Fruit fly (Drosophila melanogaster) Kc167 (cell line): Measurements from ENCODE around the gene Mink.

Experiments used
- Myc ChIP-seq: fragments of >200 bp; optimal IDR thresholded peaks from 2 replicates; lab custom pipeline; 2017; ENCODE audit warnings: missing external identifiers
- Sin3A ChIP-seq: fragments of >200 bp; optimal IDR thresholded peaks from 2 replicates; lab custom pipeline; 2018; ENCODE audit warnings: missing external identifiers
- h ChIP-seq: fragments of >200 bp; optimal IDR thresholded peaks from 3 replicates; lab custom pipeline; 2018; ENCODE audit warnings: missing external identifiers
- insv ChIP-seq: fragments of >200 bp; optimal IDR thresholded peaks from 3 replicates; lab custom pipeline; 2018; ENCODE audit warnings: missing external identifiers
- psq ChIP-seq: fragments of >200 bp; optimal IDR thresholded peaks from 2 replicates; lab custom pipeline; 2017; ENCODE audit warnings: missing external identifiers
- ttk ChIP-seq: sonication (Bioruptor generic); optimal IDR thresholded peaks from 2 replicates; lab custom pipeline; 2017; ENCODE audit warnings: missing external identifiers

Gene Mink

DNA sequence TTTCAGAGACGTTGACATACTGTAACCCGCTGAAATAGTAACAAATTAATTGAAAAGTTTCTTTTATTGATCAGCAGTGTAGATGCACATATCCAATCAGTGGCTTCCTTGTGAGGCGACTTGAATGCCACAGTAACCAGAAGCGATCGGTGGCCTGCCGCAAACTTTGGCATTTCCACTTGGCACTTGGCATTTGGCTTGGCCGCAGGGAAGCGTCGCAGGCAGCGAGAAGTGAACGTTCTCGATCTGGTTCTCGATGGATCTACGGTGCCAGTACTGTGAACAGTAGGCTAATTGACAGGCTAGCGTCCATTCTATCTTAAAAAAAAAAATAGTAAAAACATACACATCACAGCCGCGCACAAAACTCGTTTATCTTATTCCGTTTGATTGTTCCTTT, 21.5 kb upstream of the Mink start, which contains the start of gene CG10845:
Gene CG10845 (plus strand): TSS at position 301 of the 400 bp plus-strand sequence.
- TF ChIP-seq psq, result no peak
- no peak for TF ChIP-seq Sin3A
- TF ChIP-seq Myc, result no peak

DNA sequence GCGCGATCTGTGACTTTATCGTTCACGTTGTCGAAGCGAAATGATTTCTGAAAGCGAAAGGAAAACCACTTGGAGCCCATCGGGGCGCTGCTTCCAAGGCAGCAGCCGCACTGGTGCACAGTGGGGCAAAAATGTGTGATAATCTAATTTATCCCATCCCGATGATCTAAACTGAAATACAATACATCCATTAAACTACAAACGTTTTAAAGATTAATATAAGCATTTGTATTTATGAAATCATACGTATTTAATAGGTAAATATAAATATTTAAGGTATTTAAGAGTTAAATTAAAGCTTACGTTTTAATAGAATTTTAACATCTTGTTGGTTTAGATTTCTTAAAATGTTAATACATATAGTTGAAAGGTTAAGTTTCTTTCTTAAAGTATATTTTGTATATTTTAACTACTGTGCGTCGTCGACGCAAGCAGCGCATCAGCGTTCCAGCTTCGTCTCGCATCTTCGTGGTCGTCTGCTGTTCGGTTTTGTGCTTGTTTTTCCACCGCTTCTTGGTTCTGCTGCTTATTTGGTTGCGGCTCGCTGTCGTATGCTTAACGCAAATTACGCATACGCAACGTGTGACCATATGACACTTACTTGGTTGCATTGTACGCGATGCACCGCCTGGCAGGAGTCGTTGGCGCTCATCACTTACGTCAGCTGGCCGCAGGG, 16.2 kb upstream of the Mink start, which contains the start of gene CG13643:
Gene CG13643 (minus strand): TSS at position 46 of the 676 bp plus-strand sequence.
- TF ChIP-seq Myc (no peak), psq (no peak), ttk (no peak), insv (lab: Kevin White, UChicago) (no peak)

DNA sequence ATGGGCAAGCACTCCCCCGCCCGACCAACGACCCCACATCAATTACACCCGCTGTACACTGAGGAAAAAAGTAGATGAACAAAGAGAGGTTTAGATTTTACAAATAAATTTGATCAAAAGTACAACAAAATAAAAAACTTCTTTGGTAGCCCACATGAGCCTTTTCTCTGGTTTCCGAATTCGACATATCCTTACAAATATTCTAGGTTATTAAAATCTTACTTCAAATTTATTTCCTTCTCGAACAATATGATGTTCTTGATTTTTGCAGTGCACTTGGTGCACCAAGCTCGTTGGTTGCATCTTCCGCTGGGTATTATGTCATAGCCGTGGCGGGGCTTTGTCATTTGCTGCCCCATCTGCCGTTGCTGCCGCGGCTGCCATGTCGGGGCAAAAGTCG, 15.6 kb upstream of the Mink start:
- no peak for TF ChIP-seq insv (lab: Kevin White, UChicago)
- TF ChIP-seq Myc, result no peak
- no peak for TF ChIP-seq Sin3A
- no peak for TF ChIP-seq ttk
- TF ChIP-seq h, result no peak
- no peak for TF ChIP-seq psq

DNA sequence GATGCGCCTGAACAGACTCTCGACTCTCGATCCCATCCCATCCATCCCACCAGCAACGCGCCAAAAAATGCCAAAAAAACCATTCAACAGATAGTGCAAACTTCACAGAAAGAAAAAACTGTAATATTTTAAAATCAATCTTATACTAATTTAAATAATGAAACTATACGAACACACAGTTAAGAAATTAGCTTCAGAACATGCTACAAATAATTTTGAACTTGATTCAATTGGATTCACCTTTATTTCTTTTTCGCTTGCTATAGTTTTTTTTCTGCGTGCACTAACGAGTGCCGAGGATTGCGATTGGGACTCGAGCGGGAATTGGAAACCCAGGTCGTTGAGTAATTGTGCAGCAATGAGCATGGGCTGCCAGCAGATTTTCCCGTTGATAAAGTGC, 14.2 kb upstream of the Mink start:
- no peak for TF ChIP-seq ttk
- no peak for TF ChIP-seq insv (lab: Kevin White, UChicago)
- TF ChIP-seq Sin3A, result no peak
- no peak for TF ChIP-seq psq

DNA sequence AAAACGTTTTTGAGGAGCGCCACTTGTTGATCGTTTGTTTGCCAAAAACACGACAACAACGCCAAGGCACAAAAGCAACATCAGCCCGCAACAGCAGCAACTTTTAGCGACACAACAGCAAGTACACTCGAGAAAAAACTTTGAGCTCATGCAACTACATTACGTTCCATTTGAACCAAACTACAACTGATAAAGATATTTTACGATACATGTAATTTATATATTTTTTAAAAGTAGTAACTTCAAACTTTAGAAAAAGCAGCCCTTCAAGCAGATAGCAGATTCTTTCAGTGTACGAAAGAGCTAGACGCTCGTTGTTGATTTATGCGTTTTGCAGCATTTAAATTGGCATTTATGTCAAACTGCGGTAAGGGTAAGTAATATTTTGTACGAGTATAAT, 12.2 kb upstream of the Mink start:
- no peak for TF ChIP-seq h
- no peak for TF ChIP-seq Sin3A
- no peak for TF ChIP-seq psq
- no peak for TF ChIP-seq insv (lab: Kevin White, UChicago)
- TF ChIP-seq Myc, result no peak
- TF ChIP-seq ttk, result no peak

DNA sequence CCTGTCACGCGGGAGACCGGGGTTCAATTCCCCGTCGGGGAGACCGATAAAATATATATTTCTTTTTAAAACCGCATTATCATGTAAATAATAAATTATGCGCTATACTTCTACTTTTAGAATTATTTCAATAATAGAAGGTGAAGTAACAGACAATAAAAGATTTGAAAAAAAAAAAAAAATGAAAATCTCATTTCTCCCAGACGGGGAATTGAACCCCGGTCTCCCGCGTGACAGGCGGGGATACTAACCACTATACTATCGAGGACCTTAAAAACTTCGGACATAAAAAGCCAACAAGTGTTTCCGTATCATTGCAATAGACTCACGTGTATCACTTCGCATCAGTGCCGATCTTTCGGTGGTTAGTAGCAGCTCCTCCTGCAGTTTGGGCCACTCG, 7.4 kb upstream of the Mink start:
- TF ChIP-seq psq (no peak), h (no peak), ttk (no peak), Myc (no peak), Sin3A (no peak), insv (lab: Kevin White, UChicago) (no peak)

DNA sequence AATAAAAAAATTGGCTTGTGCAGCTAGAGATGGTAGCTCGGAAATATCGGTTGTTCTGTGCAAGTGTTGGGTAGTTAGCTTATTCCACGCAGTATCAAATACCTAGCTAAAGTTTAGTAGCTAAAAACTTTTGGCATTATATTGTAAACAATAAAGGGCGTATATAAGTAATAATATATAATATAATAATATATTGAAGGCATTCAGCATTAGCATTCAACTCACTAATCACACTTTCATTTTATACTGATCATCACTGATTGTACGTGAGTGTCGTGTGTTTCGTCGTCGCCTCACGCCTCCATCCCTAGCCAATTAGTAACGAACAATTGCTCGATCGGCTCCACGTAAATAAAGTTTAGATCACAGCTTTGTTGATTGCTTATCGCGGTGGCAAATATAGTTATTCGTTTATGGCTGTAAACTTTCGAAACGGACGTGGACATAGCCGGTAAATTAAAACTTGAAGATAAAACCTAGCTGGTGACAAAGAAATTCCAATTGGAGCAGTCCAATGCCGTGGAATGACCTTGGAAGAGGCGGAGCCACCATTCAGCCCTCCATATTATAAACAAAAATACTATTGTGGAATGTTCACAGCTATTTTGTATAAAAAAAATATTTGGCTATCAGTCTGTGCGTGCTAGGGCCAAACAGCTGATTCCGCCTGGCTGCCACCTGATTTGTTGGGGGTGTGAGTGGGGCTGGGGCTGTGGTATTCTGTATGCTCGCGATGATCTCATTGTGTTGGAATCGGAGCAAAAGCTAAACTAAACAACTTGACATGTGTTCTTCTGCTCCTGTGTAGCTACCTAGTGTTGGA, 4.2 kb upstream of the Mink start, which contains the start of the genes PIG-S, sud1 and CG11168:
Gene PIG-S (minus strand): TSS at position 51 of the 823 bp plus-strand sequence.
Gene sud1 (minus strand): TSS at position 51 of the 823 bp plus-strand sequence.
Gene CG11168 (plus strand): TSS at position 293 of the 823 bp plus-strand sequence.
- TF ChIP-seq ttk (no peak), psq (no peak), Sin3A (no peak), insv (lab: Kevin White, UChicago) (no peak), Myc (no peak), h (no peak)

DNA sequence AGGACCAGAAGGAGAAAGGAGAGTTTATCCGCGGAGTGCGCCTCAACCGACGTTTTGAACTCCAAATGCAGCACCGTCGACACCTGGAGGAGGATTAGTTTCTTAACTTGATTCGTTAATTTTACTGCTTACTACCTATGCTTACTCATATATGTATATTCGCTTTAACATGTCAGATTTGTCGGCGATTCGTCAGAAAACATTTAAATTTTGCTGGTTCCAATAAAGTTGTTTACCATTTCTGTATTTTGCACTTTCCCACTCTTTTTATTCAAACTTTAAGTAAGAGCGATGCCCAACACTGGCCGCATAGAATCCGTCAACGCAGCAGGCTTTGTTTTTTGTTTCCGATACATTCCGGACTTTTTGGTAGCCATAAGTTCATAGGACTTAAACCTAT, 2.6 kb downstream of the Mink start, which contains the start of gene Trf4-2:
Gene Trf4-2 (plus strand): TSS at position 301 of the 400 bp plus-strand sequence.
- no peak for TF ChIP-seq psq
- TF ChIP-seq h, result no peak
- TF ChIP-seq Myc, result no peak
- no peak for TF ChIP-seq Sin3A
- no peak for TF ChIP-seq ttk
- no peak for TF ChIP-seq insv (lab: Kevin White, UChicago)

DNA sequence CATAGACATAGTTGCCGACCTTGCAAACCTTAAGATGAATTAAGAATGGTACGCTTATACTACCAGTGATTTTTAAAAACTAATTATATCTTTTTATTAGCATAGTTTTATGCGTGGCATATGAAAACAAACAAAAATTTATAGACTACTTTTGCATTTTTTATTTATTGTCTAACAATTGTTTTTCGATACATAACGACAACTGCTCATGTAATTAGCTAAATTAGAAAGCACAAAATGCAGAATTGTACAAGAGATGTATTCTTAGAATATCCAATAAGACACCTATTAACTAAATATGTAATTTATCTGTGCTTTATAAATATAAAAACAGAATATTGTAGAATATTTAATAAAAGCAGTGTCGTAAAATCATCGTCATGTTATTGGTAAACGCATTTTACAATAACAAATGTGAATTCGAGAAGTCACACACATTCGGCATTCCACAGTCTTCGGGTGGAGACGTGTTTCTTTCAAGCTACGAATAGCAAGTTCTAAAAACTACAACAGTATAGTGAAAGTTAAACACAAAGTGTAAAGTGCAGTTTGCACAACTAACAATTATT, 4.6 kb downstream of the Mink start:
- TF ChIP-seq Myc, result no peak
- TF ChIP-seq insv (lab: Kevin White, UChicago), result no peak
- no peak for TF ChIP-seq psq
- TF ChIP-seq h, result no peak
- no peak for TF ChIP-seq Sin3A
- TF ChIP-seq ttk, result no peak

DNA sequence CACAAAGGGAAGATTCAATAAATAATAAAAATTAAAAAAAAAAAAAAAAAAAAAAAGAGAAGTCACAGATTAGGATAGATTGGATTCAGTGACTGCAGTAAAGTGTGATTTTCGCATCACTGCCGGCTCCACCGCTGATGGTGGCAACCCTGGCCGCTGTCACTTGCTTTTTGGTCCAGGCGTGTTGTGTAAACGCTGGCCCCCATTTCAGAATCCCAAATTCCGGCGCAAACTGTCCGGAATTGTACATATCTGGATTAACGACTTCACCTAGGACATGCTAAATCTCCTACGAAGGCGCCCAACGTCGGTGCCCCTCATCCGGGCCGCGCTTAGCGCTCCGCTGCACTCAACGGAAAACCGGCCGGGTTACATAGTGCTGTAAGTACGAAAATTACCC, 9.6 kb downstream of the Mink start, which contains the start of gene CG11771:
Gene CG11771 (plus strand): TSS at position 155 of the 400 bp plus-strand sequence.
- TF ChIP-seq ttk (no peak), Sin3A (no peak), Myc (no peak), psq (no peak), h (no peak), insv (lab: Kevin White, UChicago) (no peak)

DNA sequence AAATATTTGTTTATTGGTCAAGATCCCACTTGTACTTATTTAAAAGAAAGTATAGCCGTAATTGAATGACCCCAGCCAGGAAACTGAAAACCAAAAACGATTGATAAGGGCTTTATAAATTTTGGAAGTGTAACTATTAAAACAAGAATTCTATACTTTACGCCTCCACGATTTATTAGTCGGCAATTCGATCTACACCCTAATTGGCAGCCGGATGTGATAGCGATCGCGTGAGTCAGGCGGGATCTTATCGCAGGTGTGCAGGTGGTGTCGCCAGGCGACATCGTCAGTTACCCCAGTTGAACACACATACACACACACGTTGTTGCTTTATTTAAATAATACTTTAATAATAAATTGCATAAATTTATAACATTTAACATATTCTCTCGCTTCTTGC, 12.3 kb downstream of the Mink start:
- TF ChIP-seq Myc (no peak), h (no peak), psq (no peak), ttk (no peak), insv (lab: Kevin White, UChicago) (no peak), Sin3A (no peak)

DNA sequence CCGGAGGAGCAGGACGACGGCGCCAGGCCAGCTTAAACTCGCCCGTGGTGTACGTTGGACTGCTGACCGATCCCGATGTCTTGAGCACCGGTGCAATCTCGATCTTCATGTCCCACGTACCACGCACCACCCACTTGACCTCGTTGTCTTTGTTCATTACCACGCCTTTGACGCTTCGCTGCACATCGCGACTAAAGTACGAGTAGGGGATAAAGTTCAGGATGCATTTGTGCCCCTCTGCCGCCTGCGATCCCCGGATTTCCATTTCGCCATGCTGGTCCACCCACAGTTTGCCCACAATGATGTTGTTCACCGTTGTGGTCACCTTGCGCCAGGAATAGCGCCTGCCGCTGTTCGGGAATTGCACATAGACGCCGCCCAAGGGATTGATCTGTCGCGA, 13.5 kb downstream of the Mink start:
- no peak for TF ChIP-seq Sin3A
- TF ChIP-seq insv (lab: Kevin White, UChicago), result no peak
- no peak for TF ChIP-seq Myc
- no peak for TF ChIP-seq ttk
- no peak for TF ChIP-seq psq
- TF ChIP-seq h, result no peak

DNA sequence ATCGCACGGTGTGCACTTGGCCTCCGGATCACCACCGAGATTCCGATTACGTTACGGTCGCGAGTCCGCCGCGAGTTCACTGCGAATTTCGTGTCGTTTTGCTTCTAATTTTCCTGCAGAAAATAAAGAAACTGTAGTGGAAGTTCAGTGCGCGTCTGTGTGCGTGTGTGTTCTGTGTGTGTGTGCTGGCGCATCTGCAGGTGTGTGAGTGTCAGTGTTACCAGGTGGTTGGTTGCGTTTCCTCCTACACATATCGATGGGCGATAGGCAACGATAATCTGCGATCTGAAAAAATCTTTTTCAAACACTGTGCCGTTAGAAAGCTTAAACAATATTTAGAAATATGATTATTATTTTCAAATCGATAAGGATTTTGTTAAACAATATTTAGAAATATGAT, 15.8 kb downstream of the Mink start, which contains the start of gene Osbp:
Gene Osbp (minus strand): TSS at position 174 of the 400 bp plus-strand sequence.
- TF ChIP-seq Sin3A, result no peak
- TF ChIP-seq h, result no peak
- no peak for TF ChIP-seq ttk
- no peak for TF ChIP-seq psq
- no peak for TF ChIP-seq insv (lab: Kevin White, UChicago)
- TF ChIP-seq Myc, result no peak
